Worm (Caenorhabditis elegans): ENCODE data around the gene F55C9.6.

DNA sequence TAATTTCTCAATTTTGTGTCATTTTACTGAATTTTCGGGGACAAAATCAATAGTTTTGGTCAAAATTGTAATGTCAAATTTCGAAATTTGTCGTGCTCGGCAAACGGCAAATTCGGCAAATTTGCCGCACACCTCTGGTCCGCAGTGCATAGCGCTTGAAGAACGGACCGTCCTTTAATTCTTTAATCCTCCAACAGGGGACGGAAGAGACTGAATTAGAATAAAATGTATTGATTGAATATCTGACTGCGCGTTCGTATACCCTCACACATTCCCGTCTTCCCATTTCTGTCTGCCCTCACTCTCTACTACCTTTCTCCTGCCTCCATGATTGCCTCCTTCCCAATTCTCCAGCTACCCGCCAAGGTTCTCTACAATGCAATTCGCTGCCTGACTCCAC lies 2.6 kb upstream of the F55C9.6 start, which contains the start of gene F55C9.14:
- TF ChIP-seq duxl-1 (tag; optimal IDR thresholded peaks at IDR 0.05; ENCODE audit: poor library complexity) (no peak), fkh-10 (GFP tag; optimal IDR thresholded peaks at IDR 0.05) (no peak), set-16 (GFP tag; IDR thresholded peaks at IDR 0.05) (no peak), unc-62 (GFP tag; optimal IDR thresholded peaks at IDR 0.05 in 1 of 2) (no peak), unc-62 (tag; optimal IDR thresholded peaks at IDR 0.05) (no peak), unc-39 (tag; optimal IDR thresholded peaks at IDR 0.05) (no peak), T20F7.1 (GFP tag; optimal IDR thresholded peaks at IDR 0.05) (no peak), pha-4 (GFP tag; IDR thresholded peaks at IDR 0.05) (no peak), pha-4 (tag; optimal IDR thresholded peaks at IDR 0.05) (no peak)

All from whole organism, L4 larva.